Worm (Caenorhabditis elegans) whole organism, L1 larva: Measurements from ENCODE around the gene nhr-125.
A peak's percentile ranks its signal among the peaks of the same experiment; 100 is the strongest.

ENCODE experiments used
- ama-1 ChIP-seq: fragments of 150-350 bp; optimal IDR thresholded peaks from 2 replicates; lab custom pipeline; 2014
- ceh-82 ChIP-seq, 3 experiments: fragments of 150-350 bp in 1 of 3; sonication (generic microtip) in 2 of 3; optimal IDR thresholded peaks; 2 replicates each; lab custom pipeline; 2014 to 2017; ENCODE audit warnings: missing biosample characterization in 3 of 3, missing genetic modification characterization in 3 of 3
- fkh-4 ChIP-seq: sonication (generic microtip); optimal IDR thresholded peaks from 2 replicates; lab custom pipeline; 2016; ENCODE audit warnings: missing compliant biosample characterization, missing genetic modification characterization, borderline replicate concordance
- fos-1 ChIP-seq: fragments of 150-350 bp; optimal IDR thresholded peaks from 2 replicates; lab custom pipeline; 2014; ENCODE audit warnings: missing biosample characterization, missing genetic modification characterization
- grh-1 ChIP-seq: fragments of 200-800 bp; sonication (Bioruptor generic); IDR thresholded peaks from 2 replicates; pipeline ENCODE4 v1.3.6; 2022; ENCODE audit warnings: missing genetic modification reagents, missing genetic modification characterization, missing compliant biosample characterization
- lin-39 ChIP-seq: fragments of 150-350 bp; optimal IDR thresholded peaks from 2 replicates; lab custom pipeline; 2014; ENCODE audit warnings: missing biosample characterization, missing genetic modification reagents, missing genetic modification characterization
- mef-2 ChIP-seq: fragments of 150-350 bp; optimal IDR thresholded peaks from 2 replicates; lab custom pipeline; 2014; ENCODE audit warnings: missing biosample characterization, missing genetic modification characterization
- mep-1 ChIP-seq: fragments of 150-350 bp; optimal IDR thresholded peaks from 2 replicates; lab custom pipeline; 2014; ENCODE audit warnings: missing biosample characterization, missing genetic modification characterization
- nhr-28 ChIP-seq: fragments of 150-350 bp; optimal IDR thresholded peaks from 2 replicates; lab custom pipeline; 2014; ENCODE audit warnings: missing biosample characterization, missing genetic modification characterization
- sox-4 ChIP-seq: sonication (generic microtip); optimal IDR thresholded peaks from 2 replicates; lab custom pipeline; 2016; ENCODE audit warnings: missing genetic modification characterization, missing compliant biosample characterization
- tbx-2 ChIP-seq: sonication (generic microtip); optimal IDR thresholded peaks from 2 replicates; lab custom pipeline; 2016; ENCODE audit warnings: missing genetic modification characterization, missing compliant biosample characterization
- unc-62 ChIP-seq: fragments of 150-350 bp; optimal IDR thresholded peaks from 2 replicates; lab custom pipeline; 2014; ENCODE audit warnings: missing biosample characterization, missing genetic modification reagents, missing genetic modification characterization

DNA sequence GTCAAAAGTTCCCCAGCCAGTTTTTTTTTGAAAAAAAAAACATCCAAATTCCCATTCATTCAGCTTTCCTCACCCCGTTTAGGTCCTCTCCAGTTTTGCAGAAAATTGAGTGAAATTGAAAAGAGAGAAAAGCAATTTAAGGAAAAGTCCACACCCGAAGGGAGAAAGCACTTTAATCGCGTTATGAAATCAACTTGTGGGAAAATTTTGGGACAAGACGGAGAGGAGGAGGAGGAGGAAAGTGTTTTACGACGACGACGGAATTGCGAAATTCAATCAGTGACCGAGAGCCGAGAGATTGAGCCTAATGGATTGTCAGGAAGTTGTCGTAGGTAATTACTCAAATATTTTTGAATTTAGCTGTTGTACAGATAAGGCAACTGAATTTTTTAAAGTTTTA, 32.1 kb upstream of the nhr-125 start:
- TF ChIP-seq lin-39 (tag; lab: Kevin White, UChicago) (no peak), tbx-2 (tag; lab: Kevin White, UChicago) (peak; percentile 64), sox-4 (tag; lab: Kevin White, UChicago) (no peak), unc-62 (GFP tag; lab: Kevin White, UChicago) (no peak), mef-2 (tag; lab: Kevin White, UChicago) (no peak), fos-1 (tag; lab: Kevin White, UChicago) (no peak), ama-1 (lab: Kevin White, UChicago) (no peak), mep-1 (tag; lab: Kevin White, UChicago) (peak; percentile 7), ceh-82 (tag; optimal IDR thresholded peaks at IDR 0.05; lab: Kevin White, UChicago) (peak in 2 of 3 experiments; percentile 15 to 56), fkh-4 (no peak), grh-1 (no peak), nhr-28 (tag; lab: Kevin White, UChicago) (no peak)
